Worm (Caenorhabditis elegans) whole organism, L3 larva: ENCODE measurements around the gene Y41G9A.5.

Experiments used
- aly-2 ChIP-seq: fragments of 150-350 bp; optimal IDR thresholded peaks from 2 replicates; lab custom pipeline; 2014; ENCODE audit warnings: missing biosample characterization, missing genetic modification characterization
- ceh-28 ChIP-seq: fragments of 150-350 bp; optimal IDR thresholded peaks from 2 replicates; lab custom pipeline; 2014; ENCODE audit warnings: missing biosample characterization, missing genetic modification reagents, missing genetic modification characterization
- daf-12 ChIP-seq: fragments of 150-350 bp; optimal IDR thresholded peaks from 2 replicates; lab custom pipeline; 2014; ENCODE audit warnings: missing biosample characterization, missing genetic modification reagents, missing genetic modification characterization
- elt-3 ChIP-seq, 3 experiments: fragments of 150-350 bp in 1 of 3; sonication (generic microtip) in 2 of 3; optimal IDR thresholded peaks; 2 replicates in 2 of 3; 4 replicates in 1 of 3; lab custom pipeline; 2014 to 2017; ENCODE audit warnings: missing biosample characterization in 3 of 3, missing genetic modification characterization in 3 of 3
- eor-1 ChIP-seq, 2 experiments: fragments of 150-350 bp; optimal IDR thresholded peaks; 2 replicates each; lab custom pipeline; 2014 to 2018; ENCODE audit warnings: missing biosample characterization in 2 of 2, missing genetic modification characterization in 2 of 2
- lin-39 ChIP-seq: fragments of 150-350 bp; optimal IDR thresholded peaks from 2 replicates; lab custom pipeline; 2018; ENCODE audit warnings: missing biosample characterization, missing genetic modification reagents, missing genetic modification characterization
- nhr-12 ChIP-seq: fragments of 150-350 bp; optimal IDR thresholded peaks from 2 replicates; lab custom pipeline; 2014; ENCODE audit warnings: missing biosample characterization, missing genetic modification characterization
- pha-4 ChIP-seq: fragments of 150-350 bp; optimal IDR thresholded peaks from 2 replicates; lab custom pipeline; 2014; ENCODE audit warnings: missing biosample characterization, missing genetic modification reagents, missing genetic modification characterization
- pqm-1 ChIP-seq: fragments of 150-350 bp; optimal IDR thresholded peaks from 2 replicates; lab custom pipeline; 2017; ENCODE audit warnings: missing biosample characterization, missing genetic modification characterization, inconsistent platforms
- unc-39 ChIP-seq: sonication (generic microtip); optimal IDR thresholded peaks from 4 replicates; lab custom pipeline; 2017; ENCODE audit warnings: missing biosample characterization, missing genetic modification characterization

DNA sequence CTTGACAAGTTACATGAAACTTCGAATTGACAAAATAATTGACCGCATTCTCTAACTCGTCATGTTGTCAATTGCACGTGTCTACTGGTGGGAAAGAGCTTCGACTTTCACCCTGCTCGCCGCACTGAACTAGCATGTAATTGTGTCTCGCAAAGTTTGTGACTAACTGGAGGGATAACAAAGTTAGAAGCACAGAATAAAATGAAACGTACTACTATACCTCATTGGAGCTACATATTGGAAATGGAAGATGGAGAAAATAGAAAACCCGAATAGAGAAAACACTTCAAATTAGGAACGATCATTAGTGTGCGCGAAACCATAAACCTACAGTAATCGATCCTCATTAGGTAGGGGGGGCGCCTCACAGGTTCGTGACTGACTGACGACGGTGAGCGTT lies 18.9 kb upstream of the Y41G9A.5 start:
- TF ChIP-seq eor-1 (tag; optimal IDR thresholded peaks at IDR 0.05; lab: Kevin White, UChicago) (no peak), unc-39 (tag; lab: Kevin White, UChicago) (no peak), elt-3 (tag; optimal IDR thresholded peaks at IDR 0.05; lab: Kevin White, UChicago) (no peak), pqm-1 (tag; lab: Kevin White, UChicago) (no peak), ceh-28 (no peak), nhr-12 (tag; lab: Kevin White, UChicago) (no peak), pha-4 (tag; lab: Kevin White, UChicago) (no peak), daf-12 (tag; lab: Kevin White, UChicago) (no peak), aly-2 (tag; lab: Kevin White, UChicago) (no peak), lin-39 (no peak)
